Worm (Caenorhabditis elegans) whole organism, L3 larva: Measurements from ENCODE around the gene suds-3.

Experiments used
- elt-1 ChIP-seq: fragments of 150-350 bp; optimal IDR thresholded peaks from 2 replicates; lab custom pipeline; 2014; ENCODE audit warnings: missing biosample characterization, missing genetic modification characterization
- elt-3 ChIP-seq, 3 experiments: fragments of 150-350 bp in 1 of 3; sonication (generic microtip) in 2 of 3; optimal IDR thresholded peaks; 2 replicates in 2 of 3; 4 replicates in 1 of 3; lab custom pipeline; 2014 to 2017; ENCODE audit warnings: missing biosample characterization in 3 of 3, missing genetic modification characterization in 3 of 3
- fos-1 ChIP-seq: fragments of 150-350 bp; optimal IDR thresholded peaks from 2 replicates; lab custom pipeline; 2014; ENCODE audit warnings: missing biosample characterization, missing genetic modification characterization
- unc-62 ChIP-seq: fragments of 150-350 bp; sonication (generic microtip); optimal IDR thresholded peaks from 4 replicates; lab custom pipeline; 2014; ENCODE audit warnings: missing biosample characterization, missing genetic modification reagents, missing genetic modification characterization

DNA sequence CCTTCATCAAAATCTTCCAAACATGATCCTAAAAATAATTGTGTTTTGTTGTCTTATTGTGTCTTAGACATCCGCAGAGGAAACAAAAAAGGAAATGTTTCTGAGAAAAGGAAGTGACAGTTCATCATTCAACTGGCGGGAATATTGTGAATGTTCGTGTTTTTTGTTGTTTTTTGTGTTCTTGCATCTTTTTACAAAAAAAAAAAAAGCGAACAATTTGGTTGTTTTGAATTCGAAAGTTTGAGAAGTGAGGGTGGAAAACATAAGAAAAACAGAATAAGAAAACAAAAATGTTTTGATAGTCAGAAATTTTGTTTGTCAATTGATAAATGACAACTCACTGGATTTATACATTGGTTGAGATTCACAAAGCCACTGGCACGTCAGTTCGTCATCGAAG lies 21.2 kb upstream of the suds-3 start:
- no peak for TF ChIP-seq unc-62 (GFP tag; lab: Kevin White, UChicago)
- no peak for TF ChIP-seq elt-3 (tag; optimal IDR thresholded peaks at IDR 0.05; lab: Kevin White, UChicago)
- no peak for TF ChIP-seq elt-1
- TF ChIP-seq fos-1: no peak
